Worm (Caenorhabditis elegans): ENCODE results near the gene cogc-6.

The cogc-6 gene

ce11 chrV:8215158-8215557 is 6.0 kb downstream of the cogc-6 start:
- TF ChIP-seq nhr-21 (tag; optimal IDR thresholded peaks at IDR 0.05): no peak
- no peak for TF ChIP-seq nhr-12 (tag; optimal IDR thresholded peaks at IDR 0.05)
- peak; percentile 5 for TF ChIP-seq ama-1 (optimal IDR thresholded peaks at IDR 0.05)
- TF ChIP-seq C34F6.9 (tag; optimal IDR thresholded peaks at IDR 0.05): peak; percentile 20
- TF ChIP-seq unc-55 (GFP tag; optimal IDR thresholded peaks at IDR 0.05): peak; percentile 68

ce11 chrV:8213868-8214267 is 7.2 kb downstream of the cogc-6 start, which contains the start of gene K07C11.7:
Gene K07C11.7 (minus strand): TSS chrV:8213968.
- no peak for TF ChIP-seq ama-1 (optimal IDR thresholded peaks at IDR 0.05)
- no peak for TF ChIP-seq ztf-11 (tag; optimal IDR thresholded peaks at IDR 0.05)
- no peak for TF ChIP-seq elt-3 (tag; optimal IDR thresholded peaks at IDR 0.05)
- no peak for TF ChIP-seq nhr-129 (tag; optimal IDR thresholded peaks at IDR 0.05)
- TF ChIP-seq dmd-4 (tag; optimal IDR thresholded peaks at IDR 0.05): no peak
- TF ChIP-seq ZK546.5 (tag; optimal IDR thresholded peaks at IDR 0.05): no peak
- no peak for TF ChIP-seq skn-1 (tag; optimal IDR thresholded peaks at IDR 0.05)
- no peak for TF ChIP-seq C34F6.9 (tag; optimal IDR thresholded peaks at IDR 0.05)
- TF ChIP-seq lin-13 (GFP tag; optimal IDR thresholded peaks at IDR 0.05): no peak
- TF ChIP-seq aly-2 (tag; optimal IDR thresholded peaks at IDR 0.05): no peak

ce11 chrV:8212816-8213215 is 8.3 kb downstream of the cogc-6 start:
- TF ChIP-seq gmeb-1 (tag; optimal IDR thresholded peaks at IDR 0.05) (peak; percentile 8), aly-2 (tag; optimal IDR thresholded peaks at IDR 0.05) (no peak), fos-1 (tag; optimal IDR thresholded peaks at IDR 0.05) (peak; percentile 68), sma-3 (GFP tag; optimal IDR thresholded peaks at IDR 0.05) (no peak), snpc-4 (tag; optimal IDR thresholded peaks at IDR 0.05) (no peak), sma-9 (GFP tag; optimal IDR thresholded peaks at IDR 0.05) (peak; percentile 25), sma-9 (tag; optimal IDR thresholded peaks at IDR 0.05) (no peak), ztf-4 (tag; optimal IDR thresholded peaks at IDR 0.05) (no peak)

- TF ChIP-seq aly-2 (tag; optimal IDR thresholded peaks at IDR 0.05) (no peak), crh-2 (tag; optimal IDR thresholded peaks at IDR 0.05) (peak; percentile 7), dmd-4 (tag; optimal IDR thresholded peaks at IDR 0.05) (no peak), sma-9 (GFP tag; optimal IDR thresholded peaks at IDR 0.05) (peak; percentile 44), sma-9 (tag; optimal IDR thresholded peaks at IDR 0.05) (no peak), nhr-21 (tag; optimal IDR thresholded peaks at IDR 0.05) (peak; percentile 1), C34F6.9 (tag; optimal IDR thresholded peaks at IDR 0.05) (peak; percentile 21), lsy-2 (tag; optimal IDR thresholded peaks at IDR 0.05) (peak in 1 of 2 experiments; percentile 28)
Observed at ce11 chrV:8211993-8212392, 9.1 kb downstream of the cogc-6 start.

ce11 chrV:8210527-8210926 is 10.6 kb downstream of the cogc-6 start:
- TF ChIP-seq gmeb-1 (tag; optimal IDR thresholded peaks at IDR 0.05): no peak
- peak; percentile 17 for TF ChIP-seq mab-5 (tag; optimal IDR thresholded peaks at IDR 0.05)

ce11 chrV:8206931-8207330 is 14.2 kb downstream of the cogc-6 start, which contains the start of gene timp-1:
Gene timp-1 (plus strand): TSS chrV:8207235.
- TF ChIP-seq blmp-1 (tag; optimal IDR thresholded peaks at IDR 0.05; ENCODE audit: insufficient read depth): peak; percentile 66
- TF ChIP-seq gmeb-1 (tag; optimal IDR thresholded peaks at IDR 0.05): no peak

- TF ChIP-seq nhr-6 (tag; optimal IDR thresholded peaks at IDR 0.05) (no peak), fos-1 (tag; optimal IDR thresholded peaks at IDR 0.05) (peak; percentile 26), nhr-10 (tag; optimal IDR thresholded peaks at IDR 0.05) (no peak), crh-2 (tag; optimal IDR thresholded peaks at IDR 0.05) (no peak), nhr-25 (tag; optimal IDR thresholded peaks at IDR 0.05) (no peak), snpc-4 (tag; optimal IDR thresholded peaks at IDR 0.05) (no peak)
Observed at ce11 chrV:8203085-8203643, 18.0 kb downstream of the cogc-6 start, which contains the start of gene cest-17. Gene cest-17 (plus strand): TSS chrV:8203332.

ce11 chrV:8201229-8201858 is 19.8 kb downstream of the cogc-6 start, which contains the start of gene cri-2:
Gene cri-2 (plus strand): TSS chrV:8201808.
- TF ChIP-seq gmeb-1 (tag; optimal IDR thresholded peaks at IDR 0.05) (no peak), fos-1 (tag; optimal IDR thresholded peaks at IDR 0.05) (peak; percentile 56), unc-62 (GFP tag; optimal IDR thresholded peaks at IDR 0.05) (no peak), lsy-2 (tag; optimal IDR thresholded peaks at IDR 0.05) (peak in 1 of 2 experiments; percentile 19), sma-9 (GFP tag; optimal IDR thresholded peaks at IDR 0.05) (peak; percentile 18), sma-9 (tag; optimal IDR thresholded peaks at IDR 0.05) (no peak), sem-4 (tag; optimal IDR thresholded peaks at IDR 0.05) (peak; percentile 36), sma-3 (GFP tag; optimal IDR thresholded peaks at IDR 0.05) (peak; percentile 27), crh-2 (tag; optimal IDR thresholded peaks at IDR 0.05) (no peak), nhr-237 (tag; optimal IDR thresholded peaks at IDR 0.05) (no peak)
